Fruit fly (Drosophila melanogaster): ENCODE results near the gene slp2.

slp2 gene

dm6 chr2L:3862437-3863041 lies 25.9 kb downstream of the slp2 start, which contains the start of gene TTLL4B (continued):
- TF ChIP-seq dimm (GFP tag; IDR thresholded peaks at IDR 0.05), result no peak
- peak; percentile 45 for TF ChIP-seq CoRest (tag; optimal IDR thresholded peaks at IDR 0.05)
- TF ChIP-seq CG15514 (GFP tag; optimal IDR thresholded peaks at IDR 0.05), result no peak
- peak in 1 of 3 experiments; percentile 53 for TF ChIP-seq Stat92E (GFP tag; optimal IDR thresholded peaks at IDR 0.05)
- TF ChIP-seq nerfin-1 (tag; optimal IDR thresholded peaks at IDR 0.05), result peak; percentile 11
- TF ChIP-seq vnd (GFP tag; IDR thresholded peaks at IDR 0.05; ENCODE audit: partially characterized antibody), result peak; percentile 92
- TF ChIP-seq MBD-R2 (GFP tag; IDR thresholded peaks at IDR 0.05), result peak; percentile 41; the same call in 1 of the 2 replicates
- no peak for TF ChIP-seq CG8388 (GFP tag; optimal IDR thresholded peaks at IDR 0.05)
- TF ChIP-seq toy (GFP tag; IDR thresholded peaks at IDR 0.05), result no peak
- TF ChIP-seq CG2889 (GFP tag; IDR thresholded peaks at IDR 0.05), result no peak
- no peak for TF ChIP-seq CG9437 (GFP tag; optimal IDR thresholded peaks at IDR 0.05)
- TF ChIP-seq Opbp (GFP tag; IDR thresholded peaks at IDR 0.05; ENCODE audit: partially characterized antibody), result peak; percentile 93
- TF ChIP-seq MESR4 (GFP tag; optimal IDR thresholded peaks at IDR 0.05), result peak; percentile 31
- no peak for TF ChIP-seq CG9817 (tag; optimal IDR thresholded peaks at IDR 0.05)
- TF ChIP-seq Hr78 (GFP tag; optimal IDR thresholded peaks at IDR 0.05), result no peak
- TF ChIP-seq CG42726 (GFP tag; IDR thresholded peaks at IDR 0.05; ENCODE audit: partially characterized antibody), result peak; percentile 92
- peak; percentile 57 for TF ChIP-seq CG31441 (GFP tag; IDR thresholded peaks at IDR 0.05)
- no peak for TF ChIP-seq NC2α (GFP tag; optimal IDR thresholded peaks at IDR 0.05)
- no peak for TF ChIP-seq Eip74EF (GFP tag; optimal IDR thresholded peaks at IDR 0.05)
- no peak for TF ChIP-seq CG18011 (GFP tag; optimal IDR thresholded peaks at IDR 0.05)
- no peak for TF ChIP-seq Poxn (GFP tag; IDR thresholded peaks at IDR 0.05)
- no peak for TF ChIP-seq gce (GFP tag; IDR thresholded peaks at IDR 0.05)
- no peak for TF ChIP-seq CG10274 (GFP tag; optimal IDR thresholded peaks at IDR 0.05)
- no peak for TF ChIP-seq Rx (GFP tag; IDR thresholded peaks at IDR 0.05)
- peak; percentile 64 for TF ChIP-seq trem (tag; optimal IDR thresholded peaks at IDR 0.05)
- TF ChIP-seq CG17361 (GFP tag; IDR thresholded peaks at IDR 0.05), result peak; percentile 33; the same call in 1 of the 3 replicates
- TF ChIP-seq Dref (GFP tag; IDR thresholded peaks at IDR 0.05), result peak; percentile 94
- TF ChIP-seq CG1603 (tag; optimal IDR thresholded peaks at IDR 0.05), result peak; percentile 58
- no peak for TF ChIP-seq croc (GFP tag; conservative IDR thresholded peaks at IDR 0.05)
- TF ChIP-seq p53 (GFP tag; optimal IDR thresholded peaks at IDR 0.05), result no peak
- no peak for TF ChIP-seq Hey (tag; optimal IDR thresholded peaks at IDR 0.05)
- no peak for TF ChIP-seq insv (GFP tag; optimal IDR thresholded peaks at IDR 0.05)
- TF ChIP-seq Oaz (GFP tag; IDR thresholded peaks at IDR 0.05), result no peak
- TF ChIP-seq CG3847 (GFP tag; IDR thresholded peaks at IDR 0.05), result peak; percentile 52; the same call in 1 of the 2 replicates
- TF ChIP-seq pfk (GFP tag; optimal IDR thresholded peaks at IDR 0.05), result no peak
- TF ChIP-seq BEAF-32 (GFP tag; optimal IDR thresholded peaks at IDR 0.05), result peak; percentile 95
- TF ChIP-seq ATbp (GFP tag; optimal IDR thresholded peaks at IDR 0.05), result no peak
- TF ChIP-seq HLH3B (GFP tag; IDR thresholded peaks at IDR 0.05), result no peak
- TF ChIP-seq CG12236 (GFP tag; optimal IDR thresholded peaks at IDR 0.05), result no peak
- no peak for TF ChIP-seq Atf-2 (GFP tag; optimal IDR thresholded peaks at IDR 0.05)
- TF ChIP-seq CG17359 (tag; optimal IDR thresholded peaks at IDR 0.05), result no peak
- TF ChIP-seq CG18476 (GFP tag; optimal IDR thresholded peaks at IDR 0.05), result no peak
- no peak for TF ChIP-seq Mes4 (GFP tag; optimal IDR thresholded peaks at IDR 0.05)
- no peak for TF ChIP-seq CG6654 (GFP tag; optimal IDR thresholded peaks at IDR 0.05)
- no peak for TF ChIP-seq CG1024 (GFP tag; IDR thresholded peaks at IDR 0.05)
- no peak for TF ChIP-seq lab (GFP tag; optimal IDR thresholded peaks at IDR 0.05)
- TF ChIP-seq C15 (GFP tag; IDR thresholded peaks at IDR 0.05), result no peak
- TF ChIP-seq HHEX (GFP tag; optimal IDR thresholded peaks at IDR 0.05), result no peak
- TF ChIP-seq Xrp1 (GFP tag; IDR thresholded peaks at IDR 0.05), result peak; percentile 37; the same call in 1 of the 2 replicates
